Worm (Caenorhabditis elegans) whole organism, young adult: ENCODE data around the gene K02D10.2.

Experiments
- B0336.3 ChIP-seq: fragments of 200-800 bp; sonication (Bioruptor generic); IDR thresholded peaks from 2 replicates; pipeline ENCODE4 v1.3.6; 2022; ENCODE audit warnings: missing genetic modification characterization, missing compliant biosample characterization
- C06A6.2 ChIP-seq: fragments of 200-800 bp; sonication (Bioruptor generic); conservative IDR thresholded peaks from 2 replicates; pipeline ENCODE4 v1.3.6; 2022; ENCODE audit warnings: missing genetic modification characterization, missing compliant biosample characterization
- F37B4.10 ChIP-seq: fragments of 200-800 bp; sonication (Bioruptor generic); IDR thresholded peaks from 2 replicates; pipeline ENCODE4 v1.3.6; 2022; ENCODE audit warnings: missing genetic modification characterization, missing compliant biosample characterization
- F52B5.7 ChIP-seq: sonication (generic microtip); optimal IDR thresholded peaks from 2 replicates; lab custom pipeline; 2016; ENCODE audit warnings: mild to moderate bottlenecking, missing genetic modification characterization, missing compliant biosample characterization
- K11D2.4 ChIP-seq: fragments of 200-800 bp; sonication (Bioruptor generic); IDR thresholded peaks from 2 replicates; pipeline ENCODE4 v1.3.6; 2022; ENCODE audit warnings: missing genetic modification reagents, missing genetic modification characterization, missing compliant biosample characterization
- K12H6.12 ChIP-seq: fragments of 200-800 bp; sonication (Bioruptor generic); optimal IDR thresholded peaks from 2 replicates; lab custom pipeline; 2018; ENCODE audit warnings: mild to moderate bottlenecking, missing genetic modification characterization, missing compliant biosample characterization
- T26A5.8 ChIP-seq: sonication (generic microtip); optimal IDR thresholded peaks from 2 replicates; lab custom pipeline; 2016; ENCODE audit warnings: missing genetic modification characterization, missing compliant biosample characterization
- ZK185.1 ChIP-seq: sonication (generic microtip); optimal IDR thresholded peaks from 2 replicates; lab custom pipeline; 2016; ENCODE audit warnings: mild to moderate bottlenecking, missing genetic modification characterization, missing compliant biosample characterization; ENCODE audit not compliant: poor library complexity, severe bottlenecking
- ama-1 ChIP-seq, 3 experiments: fragments of 150-350 bp in 1 of 3; sonication (generic microtip) in 2 of 3; optimal IDR thresholded peaks; 2 replicates each; lab custom pipeline; 2014 to 2018; ENCODE audit warnings: missing biosample characterization in 2 of 3, missing genetic modification characterization in 2 of 3, missing genetic modification reagents in 2 of 3
- aptf-3 ChIP-seq: fragments of 200-800 bp; sonication (Bioruptor generic); IDR thresholded peaks from 2 replicates; pipeline ENCODE4 v1.3.6; 2022; ENCODE audit warnings: missing genetic modification characterization, missing compliant biosample characterization
- attf-5 ChIP-seq: fragments of 200-800 bp; sonication (Bioruptor generic); optimal IDR thresholded peaks from 2 replicates; lab custom pipeline; 2018; ENCODE audit warnings: mild to moderate bottlenecking, missing genetic modification characterization, missing compliant biosample characterization
- bed-1 ChIP-seq: fragments of 200-800 bp; sonication (Bioruptor generic); IDR thresholded peaks from 2 replicates; pipeline ENCODE4 v1.3.6; 2022; ENCODE audit warnings: missing genetic modification reagents, missing genetic modification characterization, missing compliant biosample characterization
- cebp-1 ChIP-seq, 2 experiments: fragments of 200-800 bp in 1 of 2; sonication (Bioruptor generic) in 1 of 2; sonication (generic microtip) in 1 of 2; IDR thresholded peaks in 1 of 2; optimal IDR thresholded peaks in 1 of 2; 2 replicates each; pipeline versions ENCODE4 v1.3.6 to Lab custom; 2017 to 2022; ENCODE audit warnings: missing compliant biosample characterization in 2 of 2, missing genetic modification characterization in 2 of 2, mild to moderate bottlenecking in 1 of 2, missing genetic modification reagents in 1 of 2, moderate library complexity in 1 of 2
- ceh-40 ChIP-seq: fragments of 200-800 bp; sonication (Bioruptor generic); IDR thresholded peaks from 2 replicates; pipeline ENCODE4 v1.3.6; 2022; ENCODE audit warnings: missing genetic modification characterization, missing compliant biosample characterization
- die-1 ChIP-seq: sonication (generic microtip); optimal IDR thresholded peaks from 2 replicates; lab custom pipeline; 2016; ENCODE audit warnings: missing genotype, mild to moderate bottlenecking, missing genetic modification characterization, missing compliant biosample characterization
- dox-1 ChIP-seq: fragments of 200-800 bp; sonication (Bioruptor generic); IDR thresholded peaks from 2 replicates; pipeline ENCODE4 v1.3.6; 2022; ENCODE audit warnings: missing genetic modification reagents, missing genetic modification characterization, missing compliant biosample characterization
- efl-1 ChIP-seq: fragments of 150-350 bp; optimal IDR thresholded peaks from 2 replicates; lab custom pipeline; 2014; ENCODE audit warnings: missing biosample characterization, missing genetic modification reagents, missing genetic modification characterization
- egl-44 ChIP-seq: fragments of 200-800 bp; sonication (Bioruptor generic); IDR thresholded peaks from 2 replicates; pipeline ENCODE4 v1.3.6; 2022; ENCODE audit warnings: missing genetic modification reagents, missing genetic modification characterization, missing compliant biosample characterization
- ets-4 ChIP-seq: fragments of 200-800 bp; sonication (Bioruptor generic); optimal IDR thresholded peaks from 2 replicates; lab custom pipeline; 2018; ENCODE audit warnings: mild to moderate bottlenecking, missing genetic modification characterization, missing compliant biosample characterization
- him-1 ChIP-seq: sonication (generic microtip); optimal IDR thresholded peaks from 2 replicates; lab custom pipeline; 2016; ENCODE audit warnings: missing genotype, missing genetic modification reagents, missing genetic modification characterization, missing compliant biosample characterization
- hlh-12 ChIP-seq: sonication (generic microtip); optimal IDR thresholded peaks from 2 replicates; lab custom pipeline; 2016; ENCODE audit warnings: missing genetic modification characterization, missing compliant biosample characterization
- hmg-1.2 ChIP-seq: fragments of 200-800 bp; sonication (Bioruptor generic); IDR thresholded peaks from 2 replicates; pipeline ENCODE4 v1.3.6; 2022; ENCODE audit warnings: missing genetic modification reagents, missing genetic modification characterization, missing compliant biosample characterization
- hmg-20 ChIP-seq: fragments of 200-800 bp; sonication (Bioruptor generic); IDR thresholded peaks from 2 replicates; pipeline ENCODE4 v1.3.6; 2022; ENCODE audit warnings: missing genetic modification reagents, missing genetic modification characterization, missing compliant biosample characterization
- lag-1 ChIP-seq: fragments of 200-800 bp; sonication (Bioruptor generic); IDR thresholded peaks from 2 replicates; pipeline ENCODE4 v1.3.6; 2022; ENCODE audit warnings: missing genetic modification reagents, missing genetic modification characterization, missing compliant biosample characterization
- let-607 ChIP-seq, 2 experiments: fragments of 200-800 bp in 1 of 2; sonication (Bioruptor generic) in 1 of 2; sonication (generic microtip) in 1 of 2; optimal IDR thresholded peaks; 2 replicates each; lab custom pipeline; 2016 to 2018; ENCODE audit warnings: mild to moderate bottlenecking in 2 of 2, missing compliant biosample characterization in 2 of 2, missing genetic modification characterization in 2 of 2, moderate library complexity in 2 of 2, missing genotype in 1 of 2
- lin-35 ChIP-seq, 3 experiments: fragments of 150-350 bp in 2 of 3; sonication (generic microtip) in 1 of 3; optimal IDR thresholded peaks; 2 replicates each; lab custom pipeline; 2014 to 2018; ENCODE audit warnings: missing biosample characterization in 3 of 3, missing genetic modification characterization in 3 of 3, missing genetic modification reagents in 3 of 3
- lin-54 ChIP-seq: fragments of 200-800 bp; sonication (Bioruptor generic); optimal IDR thresholded peaks from 2 replicates; lab custom pipeline; 2018; ENCODE audit warnings: mild to moderate bottlenecking, missing genetic modification characterization, missing compliant biosample characterization
- lsy-27 ChIP-seq: sonication (generic microtip); optimal IDR thresholded peaks from 2 replicates; lab custom pipeline; 2017; ENCODE audit warnings: missing genetic modification characterization, mild to moderate bottlenecking, missing compliant biosample characterization, antibody characterized with exemption, missing genotype, borderline replicate concordance; ENCODE audit not compliant: insufficient read depth
- madf-10 ChIP-seq: sonication (generic microtip); optimal IDR thresholded peaks from 2 replicates; lab custom pipeline; 2016; ENCODE audit warnings: mild to moderate bottlenecking, missing genetic modification characterization, missing compliant biosample characterization
- madf-6 ChIP-seq: fragments of 200-800 bp; sonication (Bioruptor generic); IDR thresholded peaks from 2 replicates; pipeline ENCODE4 v1.3.6; 2022; ENCODE audit warnings: missing genetic modification reagents, missing genetic modification characterization, missing compliant biosample characterization
- mes-4 ChIP-seq: sonication (generic microtip); optimal IDR thresholded peaks from 2 replicates; lab custom pipeline; 2016; ENCODE audit warnings: missing genotype, missing genetic modification characterization, missing compliant biosample characterization
- mxl-1 ChIP-seq: sonication (generic microtip); optimal IDR thresholded peaks from 2 replicates; lab custom pipeline; 2016; ENCODE audit warnings: missing genetic modification characterization, missing compliant biosample characterization
- nfyb-1 ChIP-seq: fragments of 200-800 bp; sonication (Bioruptor generic); IDR thresholded peaks from 2 replicates; pipeline ENCODE4 v1.3.6; 2022; ENCODE audit warnings: missing genetic modification reagents, missing genetic modification characterization, missing compliant biosample characterization
- nhr-80 ChIP-seq: sonication (generic microtip); optimal IDR thresholded peaks from 2 replicates; lab custom pipeline; 2016; ENCODE audit warnings: missing genetic modification characterization, missing compliant biosample characterization
- pha-4 ChIP-seq: fragments of 150-350 bp; sonication (generic microtip); optimal IDR thresholded peaks from 2 replicates; lab custom pipeline; 2014; ENCODE audit warnings: missing biosample characterization, missing genetic modification reagents, missing genetic modification characterization
- rpc-1 ChIP-seq, 2 experiments: fragments of 150-350 bp in 1 of 2; sonication (generic microtip) in 1 of 2; optimal IDR thresholded peaks; 2 replicates each; lab custom pipeline; 2014 to 2018; ENCODE audit warnings: missing biosample characterization in 1 of 2, missing genetic modification characterization in 1 of 2, missing genetic modification reagents in 1 of 2, missing genotype in 1 of 2
- sdz-38 ChIP-seq: sonication (generic microtip); optimal IDR thresholded peaks from 2 replicates; lab custom pipeline; 2016; ENCODE audit warnings: missing genotype, missing genetic modification characterization, missing compliant biosample characterization
- snpc-3.4 ChIP-seq: sonication (generic microtip); optimal IDR thresholded peaks from 2 replicates; lab custom pipeline; 2017; ENCODE audit warnings: missing genetic modification characterization, mild to moderate bottlenecking, missing compliant biosample characterization, antibody characterized with exemption, moderate library complexity, missing genotype, missing genetic modification reagents
- snpc-4 ChIP-seq, 5 experiments: fragments of 150-350 bp in 1 of 5; sonication (generic microtip) in 4 of 5; optimal IDR thresholded peaks; 2 replicates each; lab custom pipeline; 2014 to 2018; ENCODE audit warnings: missing genetic modification characterization in 5 of 5, missing biosample characterization in 3 of 5, antibody characterized with exemption in 2 of 5, mild to moderate bottlenecking in 2 of 5, missing compliant biosample characterization in 2 of 5, missing genotype in 2 of 5, moderate library complexity in 2 of 5, missing genetic modification reagents in 1 of 5
- tbp1 ChIP-seq: fragments of 200-800 bp; sonication (Bioruptor generic); optimal IDR thresholded peaks from 2 replicates; lab custom pipeline; 2018; ENCODE audit warnings: mild to moderate bottlenecking, missing genetic modification characterization, missing compliant biosample characterization
- tlf-1 ChIP-seq: fragments of 200-800 bp; sonication (Bioruptor generic); optimal IDR thresholded peaks from 2 replicates; lab custom pipeline; 2018; ENCODE audit warnings: mild to moderate bottlenecking, missing genetic modification characterization, missing compliant biosample characterization
- unc-130 ChIP-seq: sonication (generic microtip); optimal IDR thresholded peaks from 2 replicates; lab custom pipeline; 2016; ENCODE audit warnings: missing genetic modification reagents, missing genetic modification characterization, missing compliant biosample characterization
- zfh-2 ChIP-seq: fragments of 200-800 bp; sonication (Bioruptor generic); conservative IDR thresholded peaks from 2 replicates; pipeline ENCODE4 v1.3.6; 2022; ENCODE audit warnings: missing genetic modification reagents, missing genetic modification characterization, missing compliant biosample characterization
- ztf-22 ChIP-seq: fragments of 200-800 bp; sonication (Bioruptor generic); optimal IDR thresholded peaks from 2 replicates; lab custom pipeline; 2018; ENCODE audit warnings: mild to moderate bottlenecking, missing genetic modification characterization, moderate library complexity, missing compliant biosample characterization
- ztf-3 ChIP-seq: fragments of 200-800 bp; sonication (Bioruptor generic); optimal IDR thresholded peaks from 2 replicates; lab custom pipeline; 2018; ENCODE audit warnings: mild to moderate bottlenecking, missing genetic modification characterization, missing compliant biosample characterization
- ztf-6 ChIP-seq: fragments of 200-800 bp; sonication (Bioruptor generic); IDR thresholded peaks from 2 replicates; pipeline ENCODE4 v1.3.6; 2022; ENCODE audit warnings: missing genetic modification reagents, missing genetic modification characterization, missing compliant biosample characterization

K02D10.2 gene

DNA sequence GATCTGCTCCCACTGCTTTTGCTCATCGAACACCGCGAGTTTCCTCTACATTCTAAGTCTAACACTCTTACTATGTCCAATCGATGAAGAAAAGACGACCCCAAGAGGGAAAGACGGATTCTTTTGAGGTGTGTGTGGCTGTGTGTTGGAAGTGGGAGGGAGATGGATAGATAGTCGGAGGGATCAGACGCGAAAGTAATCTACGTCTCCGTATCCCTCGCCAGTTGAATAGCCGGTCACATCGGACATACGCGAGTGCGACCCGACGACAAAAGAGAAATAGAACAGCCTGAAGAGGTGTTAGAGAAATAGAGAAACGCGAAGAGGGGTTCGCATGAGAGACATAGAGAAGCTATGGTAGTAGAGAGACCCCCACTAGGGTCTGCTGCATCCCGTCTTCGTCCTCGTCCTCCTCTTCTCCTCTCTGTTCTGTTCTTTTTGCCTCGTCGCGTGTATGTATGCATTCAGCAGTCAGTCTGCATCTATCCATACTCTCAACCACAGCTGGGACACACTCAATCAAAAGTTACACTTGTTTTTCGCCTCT is 24.6 kb upstream of the K02D10.2 start (continued):
- peak; percentile 67 for TF ChIP-seq tlf-1 (GFP tag; lab: Kevin White, UChicago)
- TF ChIP-seq egl-44 (GFP tag; lab: Robert Waterston, UW): peak; percentile 74
- TF ChIP-seq efl-1 (GFP tag; lab: Kevin White, UChicago): no peak
- TF ChIP-seq K12H6.12 (tag; lab: Kevin White, UChicago): peak; percentile 96
- peak in 1 of 2 experiments; percentile 68 for TF ChIP-seq let-607 (tag; optimal IDR thresholded peaks at IDR 0.05; lab: Kevin White, UChicago)
- peak; percentile 49 for TF ChIP-seq pha-4 (tag; lab: Kevin White, UChicago)
- TF ChIP-seq C06A6.2: peak; percentile 89
- no peak for TF ChIP-seq ama-1 (optimal IDR thresholded peaks at IDR 0.05; lab: Kevin White, UChicago)
- TF ChIP-seq ama-1 (GFP tag; optimal IDR thresholded peaks at IDR 0.05; lab: Kevin White, UChicago): no peak
- no peak for TF ChIP-seq hlh-12 (tag; lab: Kevin White, UChicago)
- TF ChIP-seq nhr-80 (tag; lab: Kevin White, UChicago): peak; percentile 81
- no peak for TF ChIP-seq sdz-38 (tag; lab: Kevin White, UChicago)
- TF ChIP-seq attf-5 (GFP tag; lab: Kevin White, UChicago): peak; percentile 95
- peak; percentile 89 for TF ChIP-seq nfyb-1
- no peak for TF ChIP-seq F37B4.10 (GFP tag; lab: Robert Waterston, UW)
- TF ChIP-seq rpc-1 (optimal IDR thresholded peaks at IDR 0.05; lab: Kevin White, UChicago): no peak
- TF ChIP-seq rpc-1 (tag; optimal IDR thresholded peaks at IDR 0.05; lab: Kevin White, UChicago): no peak
- TF ChIP-seq aptf-3 (GFP tag; lab: Robert Waterston, UW): no peak
- peak; percentile 87 for TF ChIP-seq snpc-4 (GFP tag; optimal IDR thresholded peaks at IDR 0.05; lab: Kevin White, UChicago)
- TF ChIP-seq snpc-4 (tag; optimal IDR thresholded peaks at IDR 0.05; lab: Kevin White, UChicago): peak; percentile 89 to 91 (median 90)
- TF ChIP-seq madf-10 (tag; lab: Kevin White, UChicago): peak; percentile 67
- peak; percentile 44 for TF ChIP-seq lin-54
- TF ChIP-seq hmg-20 (GFP tag; lab: Robert Waterston, UW): no peak
- no peak for TF ChIP-seq T26A5.8 (tag; lab: Kevin White, UChicago)
- no peak for TF ChIP-seq lag-1 (GFP tag; lab: Robert Waterston, UW)
- peak; percentile 75; the same call in 1 of the 2 replicates for TF ChIP-seq B0336.3 (GFP tag; lab: Robert Waterston, UW)
- TF ChIP-seq dox-1: peak; percentile 90
- TF ChIP-seq K11D2.4 (GFP tag; lab: Robert Waterston, UW): peak; percentile 91
- peak; percentile 62 for TF ChIP-seq tbp1 (GFP tag; lab: Kevin White, UChicago)
- TF ChIP-seq mxl-1: no peak
- TF ChIP-seq ztf-3 (GFP tag; lab: Kevin White, UChicago): peak; percentile 52
- TF ChIP-seq madf-6: peak; percentile 34; the same call in 1 of the 2 replicates
- no peak for TF ChIP-seq F52B5.7 (tag; lab: Kevin White, UChicago)
- TF ChIP-seq ZK185.1 (tag; lab: Kevin White, UChicago): peak; percentile 91
- peak; percentile 44 for TF ChIP-seq snpc-3.4 (tag; lab: Kevin White, UChicago)
- peak; percentile 99 for TF ChIP-seq zfh-2 (GFP tag; lab: Robert Waterston, UW)
- TF ChIP-seq die-1: peak; percentile 82
- TF ChIP-seq ztf-6 (GFP tag; lab: Robert Waterston, UW): peak; percentile 56; the same call in 1 of the 2 replicates
- no peak for TF ChIP-seq unc-130 (GFP tag; lab: Kevin White, UChicago)
- no peak for TF ChIP-seq mes-4 (tag; lab: Kevin White, UChicago)
- TF ChIP-seq ztf-22 (GFP tag; lab: Kevin White, UChicago): peak; percentile 43
- peak; percentile 56; the same call in 1 of the 2 replicates for TF ChIP-seq bed-1 (GFP tag; lab: Robert Waterston, UW)
- TF ChIP-seq him-1 (tag; lab: Kevin White, UChicago): no peak
- peak; percentile 61 for TF ChIP-seq ets-4
- peak in 2 of 3 experiments; percentile 38 to 84 for TF ChIP-seq lin-35 (GFP tag; optimal IDR thresholded peaks at IDR 0.05; lab: Kevin White, UChicago)
- TF ChIP-seq hmg-1.2: peak; percentile 97
- no peak for TF ChIP-seq ceh-40 (GFP tag; lab: Robert Waterston, UW)
- no peak for TF ChIP-seq lsy-27 (tag; lab: Kevin White, UChicago)
- TF ChIP-seq cebp-1 (GFP tag; IDR thresholded peaks at IDR 0.05; lab: Robert Waterston, UW): peak; percentile 25; the same call in 1 of the 2 replicates
- peak; percentile 88 for TF ChIP-seq cebp-1 (tag; optimal IDR thresholded peaks at IDR 0.05; lab: Kevin White, UChicago)
